Worm (Caenorhabditis elegans): ENCODE data around the gene C17G1.5.
A peak's percentile ranks its signal among the peaks of the same experiment; 100 is the strongest.

The C17G1.5 gene

DNA sequence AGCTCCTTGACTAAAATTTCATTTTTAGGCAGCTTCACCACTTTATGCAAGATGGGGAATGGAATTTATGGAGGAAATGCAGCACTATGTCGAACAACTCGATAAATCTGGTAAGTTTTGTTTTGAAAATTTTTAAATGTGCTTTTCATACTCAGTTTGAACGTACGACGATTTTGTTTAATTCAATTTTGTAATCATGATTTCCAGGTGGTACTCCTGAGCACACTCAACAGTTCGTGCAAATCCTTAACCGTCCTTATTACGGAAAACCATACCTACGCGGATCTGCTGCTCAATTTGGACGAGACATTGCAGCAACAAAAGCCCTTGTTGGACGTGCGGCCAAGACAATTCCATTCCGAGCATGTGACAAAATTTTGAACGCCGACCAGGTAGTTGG lies 23.9 kb downstream of the C17G1.5 start:
- no peak for TF ChIP-seq efl-1 (optimal IDR thresholded peaks at IDR 0.05)
- peak in 1 of 2 experiments; percentile 2 for TF ChIP-seq efl-1 (GFP tag; optimal IDR thresholded peaks at IDR 0.05 in 1 of 2)
- TF ChIP-seq dsc-1 (tag; optimal IDR thresholded peaks at IDR 0.05), result no peak
- TF ChIP-seq pqm-1 (tag; optimal IDR thresholded peaks at IDR 0.05), result no peak
- no peak for TF ChIP-seq mdl-1 (tag; optimal IDR thresholded peaks at IDR 0.05)
- TF ChIP-seq nhr-12 (tag; optimal IDR thresholded peaks at IDR 0.05), result no peak
- TF ChIP-seq fos-1 (tag; optimal IDR thresholded peaks at IDR 0.05), result no peak
- TF ChIP-seq dpl-1 (GFP tag; optimal IDR thresholded peaks at IDR 0.05), result no peak
- TF ChIP-seq ztf-11 (tag; optimal IDR thresholded peaks at IDR 0.05), result no peak

DNA sequence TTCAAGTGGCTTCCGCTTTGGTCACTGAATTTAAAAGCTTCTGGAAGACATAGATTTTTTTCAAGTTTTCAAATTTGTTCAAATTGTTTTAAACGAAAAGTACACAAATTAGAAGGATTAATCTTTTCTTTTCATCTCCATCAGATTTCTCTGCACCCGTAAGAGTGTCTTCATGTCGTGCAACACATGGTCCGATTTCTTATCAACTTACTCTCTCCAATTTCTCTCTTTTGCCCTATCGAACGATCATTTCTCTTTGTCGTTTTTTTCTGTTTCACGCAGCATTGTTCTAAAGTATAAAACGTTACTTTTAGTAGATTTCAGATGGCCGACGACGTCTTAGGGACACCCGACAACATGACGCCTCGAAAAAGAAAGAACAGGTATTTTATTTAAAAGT lies 26.7 kb downstream of the C17G1.5 start, which contains the start of gene pssy-1:
Gene pssy-1 (plus strand): TSS at position 318 of the 400 bp plus-strand sequence.
- no peak for TF ChIP-seq efl-3 (GFP tag; optimal IDR thresholded peaks at IDR 0.05)
- peak in 1 of 6 experiments; percentile 26 for TF ChIP-seq elt-3 (tag; optimal IDR thresholded peaks at IDR 0.05)
- no peak for TF ChIP-seq irx-1 (tag; optimal IDR thresholded peaks at IDR 0.05)
- no peak for TF ChIP-seq dsc-1 (tag; optimal IDR thresholded peaks at IDR 0.05)
- TF ChIP-seq pqm-1 (tag; optimal IDR thresholded peaks at IDR 0.05), result no peak
- TF ChIP-seq lsy-2 (tag; optimal IDR thresholded peaks at IDR 0.05), result no peak
- no peak for TF ChIP-seq efl-1 (optimal IDR thresholded peaks at IDR 0.05)
- peak in 1 of 2 experiments; percentile 38 for TF ChIP-seq efl-1 (GFP tag; optimal IDR thresholded peaks at IDR 0.05 in 1 of 2)
- TF ChIP-seq sptf-1 (tag; optimal IDR thresholded peaks at IDR 0.05), result no peak
- no peak for TF ChIP-seq mef-2 (tag; optimal IDR thresholded peaks at IDR 0.05)
- no peak for TF ChIP-seq lin-35 (GFP tag; optimal IDR thresholded peaks at IDR 0.05)
- TF ChIP-seq unc-130 (tag; optimal IDR thresholded peaks at IDR 0.05), result peak; percentile 11
- TF ChIP-seq tbx-2 (tag; optimal IDR thresholded peaks at IDR 0.05), result no peak
- TF ChIP-seq skn-1 (tag; optimal IDR thresholded peaks at IDR 0.05), result no peak
- peak; percentile 25 for TF ChIP-seq nhr-71 (tag; optimal IDR thresholded peaks at IDR 0.05)
- no peak for TF ChIP-seq aha-1 (tag; optimal IDR thresholded peaks at IDR 0.05)
- TF ChIP-seq ceh-82 (tag; optimal IDR thresholded peaks at IDR 0.05), result no peak
- no peak for TF ChIP-seq mdl-1 (tag; optimal IDR thresholded peaks at IDR 0.05)
- no peak for TF ChIP-seq aly-2 (tag; optimal IDR thresholded peaks at IDR 0.05)
- TF ChIP-seq egl-27 (tag; optimal IDR thresholded peaks at IDR 0.05), result no peak
- no peak for TF ChIP-seq fkh-8 (tag; optimal IDR thresholded peaks at IDR 0.05)
- peak; percentile 50 for TF ChIP-seq nhr-20 (tag; optimal IDR thresholded peaks at IDR 0.05)
- TF ChIP-seq blmp-1 (tag; optimal IDR thresholded peaks at IDR 0.05), result peak; percentile 68
- TF ChIP-seq zip-4 (GFP tag; optimal IDR thresholded peaks at IDR 0.05), result no peak
- peak; percentile 33 for TF ChIP-seq nhr-85 (tag)
- no peak for TF ChIP-seq pag-3 (tag; optimal IDR thresholded peaks at IDR 0.05; ENCODE audit: borderline replicate concordance, insufficient read depth)
- no peak for TF ChIP-seq lin-15B (tag; optimal IDR thresholded peaks at IDR 0.05)
- no peak for TF ChIP-seq unc-98 (GFP tag; IDR thresholded peaks at IDR 0.05)
- no peak for TF ChIP-seq snu-23 (GFP tag; optimal IDR thresholded peaks at IDR 0.05)

DNA sequence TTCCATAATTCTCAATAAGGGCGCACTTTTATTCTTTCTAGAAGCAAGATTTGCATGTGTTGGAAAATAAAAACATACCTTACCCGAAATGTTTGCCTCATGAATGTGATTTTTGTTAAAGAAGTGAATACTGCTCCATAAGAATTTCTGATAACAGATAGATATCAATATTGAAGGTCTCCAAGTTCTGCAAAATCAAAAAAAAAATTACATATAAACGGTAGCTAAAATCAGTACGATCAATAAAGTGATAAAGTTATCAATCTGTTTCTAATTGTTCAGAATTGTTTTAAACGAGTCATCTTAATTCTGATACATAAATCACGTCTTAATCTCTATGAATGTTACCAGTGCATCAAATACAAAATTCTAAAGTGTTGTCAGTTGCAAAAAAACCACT lies 37.6 kb downstream of the C17G1.5 start, which contains the start of gene mgl-1:
Gene mgl-1 (minus strand): TSS at position 101 of the 400 bp plus-strand sequence.
- TF ChIP-seq ceh-90 (tag; optimal IDR thresholded peaks at IDR 0.05) (no peak), pax-3 (tag; optimal IDR thresholded peaks at IDR 0.05) (no peak), unc-98 (GFP tag; IDR thresholded peaks at IDR 0.05) (no peak), nhr-11 (tag; optimal IDR thresholded peaks at IDR 0.05) (no peak), sup-37 (GFP tag; optimal IDR thresholded peaks at IDR 0.05) (no peak), mef-2 (tag; optimal IDR thresholded peaks at IDR 0.05) (no peak), pag-3 (tag; optimal IDR thresholded peaks at IDR 0.05; ENCODE audit: borderline replicate concordance, insufficient read depth) (no peak), fkh-10 (GFP tag; optimal IDR thresholded peaks at IDR 0.05) (no peak), lin-15B (tag; optimal IDR thresholded peaks at IDR 0.05) (no peak), blmp-1 (tag; optimal IDR thresholded peaks at IDR 0.05) (no peak), unc-86 (tag; optimal IDR thresholded peaks at IDR 0.05) (no peak), aha-1 (tag; optimal IDR thresholded peaks at IDR 0.05) (no peak), vab-15 (tag; optimal IDR thresholded peaks at IDR 0.05) (no peak), elt-3 (tag; optimal IDR thresholded peaks at IDR 0.05) (no peak), grh-1 (GFP tag; IDR thresholded peaks at IDR 0.05) (no peak)

All from whole organism, L1 larva.